Worm (Caenorhabditis elegans) whole organism, midembryonic: Measurements from ENCODE around the gene mlc-5.

ENCODE experiments used
- T22C8.4 ChIP-seq: fragments of 200-800 bp; sonication (Bioruptor generic); IDR thresholded peaks from 2 replicates; pipeline ENCODE4 v1.3.6; 2022; ENCODE audit warnings: missing genetic modification characterization, missing compliant biosample characterization
- cog-1 ChIP-seq: sonication (generic microtip); optimal IDR thresholded peaks from 2 replicates; lab custom pipeline; 2016; ENCODE audit warnings: missing genetic modification characterization, missing compliant biosample characterization
- flt-1 ChIP-seq: fragments of 200-800 bp; sonication (Bioruptor generic); IDR thresholded peaks from 2 replicates; pipeline ENCODE4 v1.3.6; 2022; ENCODE audit warnings: missing genetic modification characterization, missing compliant biosample characterization
- klf-2 ChIP-seq: fragments of 200-800 bp; sonication (Bioruptor generic); conservative IDR thresholded peaks from 2 replicates; pipeline ENCODE4 v1.3.6; 2022; ENCODE audit warnings: missing genetic modification reagents, missing genetic modification characterization, missing compliant biosample characterization
- med-1 ChIP-seq: sonication (generic microtip); optimal IDR thresholded peaks from 2 replicates; lab custom pipeline; 2017; ENCODE audit warnings: missing genetic modification characterization, mild to moderate bottlenecking, missing compliant biosample characterization, antibody characterized with exemption, missing genetic modification reagents; ENCODE audit not compliant: insufficient read depth
- ref-1 ChIP-seq: fragments of 200-800 bp; sonication (Bioruptor generic); conservative IDR thresholded peaks from 2 replicates; pipeline ENCODE4 v1.3.6; 2022; ENCODE audit warnings: missing genetic modification reagents, missing genetic modification characterization, missing compliant biosample characterization
- tab-1 ChIP-seq: fragments of 200-800 bp; sonication (Bioruptor generic); IDR thresholded peaks from 2 replicates; pipeline ENCODE4 v1.3.6; 2022; ENCODE audit warnings: missing genetic modification characterization, missing compliant biosample characterization
- ztf-29 ChIP-seq: fragments of 200-800 bp; sonication (Bioruptor generic); IDR thresholded peaks from 2 replicates; pipeline ENCODE4 v1.3.6; 2022; ENCODE audit warnings: missing genetic modification reagents, missing genetic modification characterization, missing compliant biosample characterization

DNA sequence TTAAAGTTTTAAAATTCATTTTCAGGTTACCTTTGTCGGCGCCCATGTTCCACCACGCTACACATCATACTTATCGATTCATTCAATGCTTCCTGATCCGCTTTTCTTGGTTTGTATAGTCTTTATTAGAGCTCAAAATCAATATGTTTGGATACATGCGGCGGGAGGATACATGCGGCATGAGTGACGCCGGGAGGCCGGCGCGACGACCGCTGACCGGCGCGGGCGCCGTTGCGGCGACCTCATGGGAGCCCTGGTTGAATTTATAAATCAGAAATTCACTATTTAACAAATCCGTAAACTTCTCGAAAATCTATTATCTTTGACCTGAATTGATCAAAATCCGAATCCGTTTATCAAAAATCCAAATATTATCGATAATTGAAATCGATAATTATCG is 41.4 kb upstream of the mlc-5 start:
- no peak for TF ChIP-seq flt-1 (GFP tag; lab: Robert Waterston, UW)
- TF ChIP-seq med-1 (GFP tag; lab: Kevin White, UChicago), result no peak
- TF ChIP-seq cog-1 (tag; lab: Kevin White, UChicago), result no peak
- no peak for TF ChIP-seq T22C8.4 (GFP tag; lab: Robert Waterston, UW)
- TF ChIP-seq ztf-29, result no peak
- TF ChIP-seq klf-2 (GFP tag; lab: Robert Waterston, UW), result no peak
- TF ChIP-seq tab-1 (GFP tag; lab: Robert Waterston, UW), result no peak
- no peak for TF ChIP-seq ref-1 (GFP tag; lab: Robert Waterston, UW)
